Fruit fly (Drosophila melanogaster): ENCODE results near the gene CG13731.

- TF ChIP-seq NC2α (GFP tag; optimal IDR thresholded peaks at IDR 0.05) (no peak), insv (GFP tag; optimal IDR thresholded peaks at IDR 0.05) (no peak), CG13296 (GFP tag; optimal IDR thresholded peaks at IDR 0.05) (no peak), CG10462 (GFP tag; optimal IDR thresholded peaks at IDR 0.05) (no peak), sd (tag; optimal IDR thresholded peaks at IDR 0.05) (no peak), dmrt11E (tag; optimal IDR thresholded peaks at IDR 0.05) (no peak), Sry-δ (GFP tag; optimal IDR thresholded peaks at IDR 0.05) (no peak), CG17829 (tag; optimal IDR thresholded peaks at IDR 0.05) (no peak), h (optimal IDR thresholded peaks at IDR 0.05) (no peak), TFAM (GFP tag; optimal IDR thresholded peaks at IDR 0.05) (no peak)
Measured at dm6 chr3L:17358490-17358889, 30.3 kb downstream of the CG13731 start.
